Fruit fly (Drosophila melanogaster) whole organism, embryonic: ENCODE measurements around the gene Scm.

ENCODE experiments used
- BEAF-32 ChIP-seq: fragments of 200-800 bp; sonication (Bioruptor generic); optimal IDR thresholded peaks from 3 replicates; lab custom pipeline; 2017; ENCODE audit warnings: missing biosample characterization, missing genetic modification characterization, mild to moderate bottlenecking, moderate library complexity, missing genetic modification reagents
- CG10979 ChIP-seq: fragments of 200-800 bp; sonication (Bioruptor generic); optimal IDR thresholded peaks from 2 replicates; lab custom pipeline; 2018; ENCODE audit warnings: missing biosample characterization, mild to moderate bottlenecking, missing genetic modification characterization, moderate library complexity
- CG12155 ChIP-seq: fragments of 200-800 bp; sonication (Bioruptor generic); optimal IDR thresholded peaks from 3 replicates; lab custom pipeline; 2016; ENCODE audit warnings: missing biosample characterization, missing genetic modification characterization
- CG12236 ChIP-seq: fragments of 200-800 bp; sonication (Bioruptor generic); optimal IDR thresholded peaks from 2 replicates; lab custom pipeline; 2016; ENCODE audit warnings: missing biosample characterization, missing genetic modification characterization
- CG12391 ChIP-seq: fragments of 200-800 bp; sonication (Bioruptor generic); optimal IDR thresholded peaks from 3 replicates; lab custom pipeline; 2018; ENCODE audit warnings: missing biosample characterization, mild to moderate bottlenecking, missing genetic modification characterization, moderate library complexity
- CG12659 ChIP-seq: fragments of 200-800 bp; sonication (Bioruptor generic); optimal IDR thresholded peaks from 3 replicates; lab custom pipeline; 2017; ENCODE audit warnings: mild to moderate bottlenecking, missing biosample characterization, missing genetic modification reagents, missing genetic modification characterization
- CG13296 ChIP-seq: fragments of 200-800 bp; sonication (Bioruptor generic); optimal IDR thresholded peaks from 3 replicates; lab custom pipeline; 2018; ENCODE audit warnings: missing biosample characterization, mild to moderate bottlenecking, missing genetic modification characterization
- CG13424 ChIP-seq: fragments of 200-800 bp; sonication (Bioruptor generic); optimal IDR thresholded peaks from 2 replicates; lab custom pipeline; 2019; ENCODE audit warnings: missing biosample characterization, mild to moderate bottlenecking, missing genetic modification characterization, moderate library complexity
- CG16815 ChIP-seq: fragments of 200-800 bp; sonication (Bioruptor generic); optimal IDR thresholded peaks from 3 replicates; lab custom pipeline; 2017; ENCODE audit warnings: missing biosample characterization, mild to moderate bottlenecking, missing genetic modification characterization
- CG17361 ChIP-seq: fragments of 200-800 bp; sonication (Bioruptor generic); IDR thresholded peaks from 3 replicates; pipeline ENCODE4 v1.3.6; 2022; ENCODE audit warnings: missing biosample characterization, missing genetic modification characterization
- CG32772 ChIP-seq: fragments of 200-800 bp; sonication (Bioruptor generic); IDR thresholded peaks from 2 replicates; pipeline ENCODE4 v1.3.6; 2022; ENCODE audit warnings: missing biosample characterization, missing genetic modification characterization
- CG33557 ChIP-seq: fragments of 200-800 bp; sonication (Bioruptor generic); optimal IDR thresholded peaks from 2 replicates; lab custom pipeline; 2019; ENCODE audit warnings: missing biosample characterization, mild to moderate bottlenecking, missing genetic modification characterization, moderate library complexity
- CG4360 ChIP-seq: fragments of 200-800 bp; sonication (Bioruptor generic); IDR thresholded peaks from 2 replicates; pipeline ENCODE4 v1.3.6; 2022; ENCODE audit warnings: missing biosample characterization, missing genetic modification characterization
- CG4404 ChIP-seq: fragments of 200-800 bp; sonication (Bioruptor generic); IDR thresholded peaks from 2 replicates; pipeline ENCODE4 v1.3.6; 2022; ENCODE audit warnings: missing biosample characterization, missing genetic modification characterization
- CG7357 ChIP-seq: fragments of 200-800 bp; sonication (Bioruptor generic); IDR thresholded peaks from 3 replicates; pipeline ENCODE4 v1.3.6; 2022; ENCODE audit warnings: missing biosample characterization, missing genetic modification characterization
- CG7928 ChIP-seq: fragments of 200-800 bp; sonication (Bioruptor generic); optimal IDR thresholded peaks from 2 replicates; lab custom pipeline; 2017; ENCODE audit warnings: missing biosample characterization, mild to moderate bottlenecking, missing genetic modification characterization
- CG8765 ChIP-seq: fragments of 200-800 bp; sonication (Bioruptor generic); IDR thresholded peaks from 2 replicates; pipeline ENCODE4 v1.3.6; 2022; ENCODE audit warnings: missing biosample characterization, missing genetic modification characterization
- CG9727 ChIP-seq: fragments of 200-800 bp; sonication (Bioruptor generic); optimal IDR thresholded peaks from 3 replicates; lab custom pipeline; 2017; ENCODE audit warnings: missing biosample characterization, mild to moderate bottlenecking, missing genetic modification characterization
- D19A ChIP-seq: fragments of 200-800 bp; optimal IDR thresholded peaks from 3 replicates; lab custom pipeline; 2019; ENCODE audit warnings: missing biosample characterization, mild to moderate bottlenecking, missing genetic modification characterization, moderate library complexity
- Drgx ChIP-seq: fragments of 200-800 bp; sonication (Bioruptor generic); IDR thresholded peaks from 2 replicates; pipeline ENCODE4 v1.3.6; 2022; ENCODE audit warnings: missing biosample characterization, missing genetic modification characterization
- Ets65A ChIP-seq: fragments of 200-800 bp; sonication (Bioruptor generic); peaks from one replicate; lab custom pipeline; 2016; ENCODE audit warnings: missing biosample characterization, missing genetic modification characterization
- Ets97D ChIP-seq: fragments of 200-800 bp; sonication (Bioruptor generic); optimal IDR thresholded peaks from 3 replicates; lab custom pipeline; 2016; ENCODE audit warnings: missing biosample characterization, missing genetic modification characterization
- MBD-R2 ChIP-seq: fragments of 200-800 bp; sonication (Bioruptor generic); IDR thresholded peaks from 2 replicates; pipeline ENCODE4 v1.3.6; 2022; ENCODE audit warnings: missing biosample characterization, missing genetic modification characterization
- MTF-1 ChIP-seq: fragments of 200-800 bp; sonication (Bioruptor generic); optimal IDR thresholded peaks from 2 replicates; lab custom pipeline; 2018; ENCODE audit warnings: missing biosample characterization, mild to moderate bottlenecking, missing genetic modification characterization, borderline replicate concordance
- NK7.1 ChIP-seq: fragments of 200-800 bp; sonication (Bioruptor generic); optimal IDR thresholded peaks from 3 replicates; lab custom pipeline; 2016; ENCODE audit warnings: missing biosample characterization, missing genetic modification characterization
- Rfx ChIP-seq: fragments of 200-800 bp; sonication (Bioruptor generic); IDR thresholded peaks from 2 replicates; pipeline ENCODE4 v1.3.6; 2022; ENCODE audit warnings: missing biosample characterization, missing genetic modification characterization
- TFAM ChIP-seq: fragments of 200-800 bp; sonication (Bioruptor generic); optimal IDR thresholded peaks from 2 replicates; lab custom pipeline; 2017; ENCODE audit warnings: missing biosample characterization, missing genetic modification characterization, inconsistent platforms
- Trl ChIP-seq, 3 experiments: fragments of >200 bp in 2 of 3; fragments of 200-800 bp in 1 of 3; sonication (Bioruptor generic) in 1 of 3; optimal IDR thresholded peaks; 2 replicates in 1 of 3; 3 replicates in 2 of 3; lab custom pipeline; 2016 to 2017; ENCODE audit warnings: missing biosample characterization in 1 of 3, missing genetic modification characterization in 1 of 3
- Vsx1 ChIP-seq: fragments of 200-800 bp; sonication (Bioruptor generic); optimal IDR thresholded peaks from 2 replicates; lab custom pipeline; 2017; ENCODE audit warnings: missing biosample characterization, mild to moderate bottlenecking, missing genetic modification characterization, missing genetic modification reagents
- Xrp1 ChIP-seq: fragments of 200-800 bp; sonication (Bioruptor generic); IDR thresholded peaks from 2 replicates; pipeline ENCODE4 v1.3.6; 2022; ENCODE audit warnings: missing biosample characterization, missing genetic modification characterization
- ac ChIP-seq: fragments of 200-800 bp; sonication (Bioruptor generic); optimal IDR thresholded peaks from 3 replicates; lab custom pipeline; 2017; ENCODE audit warnings: missing biosample characterization, mild to moderate bottlenecking, missing genetic modification characterization
- ara ChIP-seq: fragments of 200-800 bp; sonication (Bioruptor generic); IDR thresholded peaks from 2 replicates; pipeline ENCODE4 v1.3.6; 2022; ENCODE audit warnings: missing biosample characterization, missing genetic modification characterization
- ash1 ChIP-seq: fragments of 200-800 bp; sonication (Bioruptor generic); optimal IDR thresholded peaks from 2 replicates; lab custom pipeline; 2018; ENCODE audit warnings: missing biosample characterization, mild to moderate bottlenecking, missing genetic modification characterization
- ato ChIP-seq: fragments of 200-800 bp; sonication (Bioruptor generic); IDR thresholded peaks from 2 replicates; pipeline ENCODE4 v1.3.6; 2022; ENCODE audit warnings: missing biosample characterization, missing genetic modification characterization; ENCODE audit not compliant: partially characterized antibody
- chif ChIP-seq, 2 experiments: fragments of 200-800 bp; sonication (Bioruptor generic); optimal IDR thresholded peaks; 3 replicates each; lab custom pipeline; 2016; ENCODE audit warnings: missing biosample characterization in 2 of 2, missing genetic modification characterization in 2 of 2
- chinmo ChIP-seq: fragments of 200-800 bp; sonication (Bioruptor generic); IDR thresholded peaks from 4 replicates; pipeline ENCODE4 v1.3.6; 2022; ENCODE audit warnings: missing biosample characterization, missing genetic modification characterization; ENCODE audit not compliant: partially characterized antibody
- chm ChIP-seq: fragments of 200-800 bp; sonication (Bioruptor generic); IDR thresholded peaks from 2 replicates; pipeline ENCODE4 v1.3.6; 2022; ENCODE audit warnings: missing biosample characterization, missing genetic modification characterization
- ci ChIP-seq: fragments of 200-800 bp; sonication (Bioruptor generic); IDR thresholded peaks from 3 replicates; pipeline ENCODE4 v1.3.6; 2022; ENCODE audit warnings: missing biosample characterization, missing genetic modification characterization
- dmrt11E ChIP-seq: fragments of 200-800 bp; sonication (Bioruptor generic); optimal IDR thresholded peaks from 3 replicates; lab custom pipeline; 2018; ENCODE audit warnings: missing biosample characterization, mild to moderate bottlenecking, missing genetic modification characterization, moderate library complexity
- grn ChIP-seq: fragments of 200-800 bp; sonication (Bioruptor generic); optimal IDR thresholded peaks from 3 replicates; lab custom pipeline; 2017; ENCODE audit warnings: missing biosample characterization, missing genetic modification characterization
- hth ChIP-seq: fragments of >200 bp; optimal IDR thresholded peaks from 2 replicates; lab custom pipeline; 2017; ENCODE audit warnings: inconsistent platforms
- jumu ChIP-seq: fragments of 200-800 bp; sonication (Bioruptor generic); optimal IDR thresholded peaks from 3 replicates; lab custom pipeline; 2016; ENCODE audit warnings: missing biosample characterization, missing genetic modification characterization
- kni ChIP-seq: fragments of 200-800 bp; sonication (Bioruptor generic); optimal IDR thresholded peaks from 3 replicates; lab custom pipeline; 2017; ENCODE audit warnings: mild to moderate bottlenecking, missing biosample characterization, missing genetic modification reagents, missing genetic modification characterization
- mld ChIP-seq: fragments of 200-800 bp; sonication (Bioruptor generic); IDR thresholded peaks from 3 replicates; pipeline ENCODE4 v1.3.6; 2022; ENCODE audit warnings: missing biosample characterization, missing genetic modification characterization; ENCODE audit not compliant: partially characterized antibody
- nau ChIP-seq: fragments of 200-800 bp; sonication (Bioruptor generic); optimal IDR thresholded peaks from 3 replicates; lab custom pipeline; 2017; ENCODE audit warnings: missing biosample characterization, mild to moderate bottlenecking, missing genetic modification characterization, missing genetic modification reagents
- nom ChIP-seq: fragments of 200-800 bp; sonication (Bioruptor generic); optimal IDR thresholded peaks from 2 replicates; lab custom pipeline; 2017; ENCODE audit warnings: missing biosample characterization, missing genetic modification characterization, mild to moderate bottlenecking, moderate library complexity, missing genetic modification reagents
- phol ChIP-seq: fragments of 200-800 bp; sonication (Bioruptor generic); optimal IDR thresholded peaks from 3 replicates; lab custom pipeline; 2018; ENCODE audit warnings: missing biosample characterization, mild to moderate bottlenecking, missing genetic modification characterization, moderate library complexity
- sna ChIP-seq: fragments of 200-800 bp; sonication (Bioruptor generic); IDR thresholded peaks from 2 replicates; pipeline ENCODE4 v1.3.6; 2022; ENCODE audit warnings: missing biosample characterization, missing genetic modification characterization; ENCODE audit not compliant: partially characterized antibody
- tx ChIP-seq: fragments of 200-800 bp; sonication (Bioruptor generic); optimal IDR thresholded peaks from 2 replicates; lab custom pipeline; 2016; ENCODE audit warnings: missing biosample characterization, missing genetic modification characterization
- z ChIP-seq: fragments of 200-800 bp; sonication (Bioruptor generic); IDR thresholded peaks from 3 replicates; pipeline ENCODE4 v1.3.6; 2022; ENCODE audit warnings: missing biosample characterization, missing genetic modification characterization
- zf30C ChIP-seq: fragments of 200-800 bp; sonication (Bioruptor generic); optimal IDR thresholded peaks from 3 replicates; lab custom pipeline; 2018; ENCODE audit warnings: missing biosample characterization, mild to moderate bottlenecking, missing genetic modification characterization

Scm gene

DNA sequence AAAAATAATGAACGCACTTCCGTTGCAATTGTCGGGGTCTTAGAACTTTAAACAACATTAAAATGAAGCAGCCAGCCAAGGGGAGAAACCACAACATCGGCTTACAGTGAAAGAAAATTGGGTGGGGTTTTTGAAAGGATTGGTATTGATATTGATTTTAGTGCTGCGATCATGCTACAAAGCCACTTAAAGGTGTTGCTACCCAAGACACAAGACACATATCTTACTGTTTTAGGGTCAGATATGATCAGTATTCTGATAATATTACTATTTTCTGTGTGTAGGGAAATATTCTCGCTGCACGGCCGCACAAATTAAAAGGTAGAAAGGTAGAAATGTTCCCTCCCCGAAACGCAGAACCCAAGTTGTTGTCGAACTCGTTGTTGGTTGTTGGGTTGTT lies 32.3 kb downstream of the Scm start (continued):
- TF ChIP-seq BEAF-32 (GFP tag; lab: Kevin White, UChicago), result no peak
- TF ChIP-seq Xrp1 (GFP tag; lab: Robert Waterston, UW), result peak; percentile 78
- peak; percentile 74 for TF ChIP-seq CG9727 (GFP tag; lab: Kevin White, UChicago)
- TF ChIP-seq CG17361 (GFP tag; lab: Robert Waterston, UW), result peak; percentile 54; the same call in 2 of the 3 replicates
- TF ChIP-seq CG12391, result peak; percentile 38
- TF ChIP-seq D19A, result peak; percentile 50
- peak; percentile 12 for TF ChIP-seq ac (GFP tag; lab: Kevin White, UChicago)
- TF ChIP-seq ato, result no peak
- TF ChIP-seq phol (tag; lab: Kevin White, UChicago), result peak; percentile 62
- TF ChIP-seq Drgx (GFP tag; lab: Robert Waterston, UW), result peak; percentile 46; the same call in 1 of the 2 replicates
- TF ChIP-seq tx (GFP tag; lab: Kevin White, UChicago), result no peak
- peak; percentile 20; the same call in 1 of the 3 replicates for TF ChIP-seq CG7357 (GFP tag; lab: Robert Waterston, UW)
- TF ChIP-seq zf30C (GFP tag; lab: Kevin White, UChicago), result peak; percentile 77
- TF ChIP-seq CG16815, result peak; percentile 20
- no peak for TF ChIP-seq ash1 (GFP tag; lab: Kevin White, UChicago)
- TF ChIP-seq NK7.1 (GFP tag; lab: Kevin White, UChicago), result no peak
- TF ChIP-seq mld, result no peak
- TF ChIP-seq Ets97D (GFP tag; lab: Kevin White, UChicago), result no peak
- peak; percentile 79 for TF ChIP-seq CG10979 (tag; lab: Kevin White, UChicago)
- no peak for TF ChIP-seq Trl (optimal IDR thresholded peaks at IDR 0.05; lab: Kevin White, UChicago)
- peak; percentile 29 for TF ChIP-seq Trl (GFP tag; optimal IDR thresholded peaks at IDR 0.05; lab: Kevin White, UChicago)
- no peak for TF ChIP-seq CG12236 (GFP tag; lab: Kevin White, UChicago)
- peak; percentile 8 for TF ChIP-seq CG13424 (tag; lab: Kevin White, UChicago)
- no peak for TF ChIP-seq CG13296 (GFP tag; lab: Kevin White, UChicago)
- no peak for TF ChIP-seq CG12659
- TF ChIP-seq CG4404, result peak; percentile 35; the same call in 1 of the 2 replicates
- TF ChIP-seq CG33557 (GFP tag; lab: Kevin White, UChicago), result peak; percentile 56
- peak; percentile 35 for TF ChIP-seq jumu (GFP tag; lab: Kevin White, UChicago)
- TF ChIP-seq CG7928 (GFP tag; lab: Kevin White, UChicago), result no peak
- TF ChIP-seq chif (GFP tag; optimal IDR thresholded peaks at IDR 0.05; lab: Kevin White, UChicago), result peak; percentile 55 to 69
- TF ChIP-seq nom, result peak; percentile 37
- TF ChIP-seq CG32772, result no peak
- no peak for TF ChIP-seq CG12155 (GFP tag; lab: Kevin White, UChicago)
- no peak for TF ChIP-seq nau (GFP tag; lab: Kevin White, UChicago)
- TF ChIP-seq MTF-1 (GFP tag; lab: Kevin White, UChicago), result peak; percentile 13
- peak; percentile 38; the same call in 1 of the 2 replicates for TF ChIP-seq CG8765
- TF ChIP-seq chm (GFP tag; lab: Robert Waterston, UW), result peak; percentile 63; the same call in 1 of the 2 replicates
- peak; percentile 81 for TF ChIP-seq dmrt11E (tag; lab: Kevin White, UChicago)

DNA sequence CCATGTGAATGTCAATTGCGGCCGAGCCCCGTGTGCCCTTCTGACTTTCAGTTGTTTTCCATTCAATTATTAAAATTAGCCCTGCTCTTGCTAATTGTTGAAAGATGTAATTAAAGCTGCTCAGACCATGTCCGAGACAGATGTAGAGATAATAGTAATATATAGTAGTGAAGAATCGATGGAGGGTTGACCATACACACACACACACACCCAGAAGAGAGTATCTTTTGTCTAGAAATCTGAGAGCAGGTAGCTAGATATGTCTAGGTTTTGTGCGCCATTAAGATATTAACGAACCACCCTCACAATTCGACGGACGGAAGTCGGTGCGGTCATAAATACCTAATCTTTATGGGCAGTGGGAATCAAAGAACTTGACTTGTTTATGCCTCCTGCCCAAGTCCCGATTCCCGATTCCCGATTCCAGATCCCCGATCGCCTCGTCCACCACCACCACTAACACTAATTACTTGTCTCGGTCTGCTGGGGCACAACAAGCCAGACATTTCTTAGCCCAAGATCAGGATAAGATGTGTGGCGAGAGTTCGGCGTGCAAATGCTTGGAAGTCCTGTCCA lies 32.9 kb downstream of the Scm start:
- peak; percentile 49 for TF ChIP-seq grn
- peak; percentile 56 for TF ChIP-seq Ets65A (GFP tag; lab: Kevin White, UChicago)
- no peak for TF ChIP-seq Rfx (GFP tag; lab: Robert Waterston, UW)
- TF ChIP-seq kni (GFP tag; lab: Kevin White, UChicago), result peak; percentile 22
- no peak for TF ChIP-seq z (GFP tag; lab: Robert Waterston, UW)
- TF ChIP-seq chinmo (GFP tag; lab: Robert Waterston, UW), result 0 out of 4 replicates have a peak, but pooled peaks have one; percentile 21
- TF ChIP-seq sna (GFP tag; lab: Robert Waterston, UW), result no peak
- TF ChIP-seq ara (GFP tag; lab: Robert Waterston, UW), result no peak
- no peak for TF ChIP-seq CG4360 (GFP tag; lab: Robert Waterston, UW)
- no peak for TF ChIP-seq CG17361 (GFP tag; lab: Robert Waterston, UW)
- no peak for TF ChIP-seq MBD-R2
- no peak for TF ChIP-seq TFAM (GFP tag; lab: Kevin White, UChicago)
- TF ChIP-seq Vsx1 (GFP tag; lab: Kevin White, UChicago), result no peak
- peak; percentile 15; the same call in 1 of the 3 replicates for TF ChIP-seq ci (GFP tag; lab: Robert Waterston, UW)
- TF ChIP-seq chm (GFP tag; lab: Robert Waterston, UW), result no peak
- peak; percentile 77 for TF ChIP-seq hth
